Fruit fly (Drosophila melanogaster) whole organism: ENCODE data around the gene Osi21.

ENCODE experiments used
- CG8478 ChIP-seq: fragments of >200 bp; optimal IDR thresholded peaks from 2 replicates; lab custom pipeline; 2018; ENCODE audit warnings: inconsistent platforms
- Dll ChIP-seq: fragments of >200 bp; optimal IDR thresholded peaks from 2 replicates; lab custom pipeline; 2017
- EcR ChIP-seq, 2 experiments: fragments of >200 bp; optimal IDR thresholded peaks; 2 replicates each; lab custom pipeline; 2017; ENCODE audit warnings: missing biosample characterization in 2 of 2, missing genetic modification characterization in 2 of 2, missing genetic modification reagents in 2 of 2
- pan ChIP-seq: fragments of >200 bp; optimal IDR thresholded peaks from 2 replicates; lab custom pipeline; 2017
- usp ChIP-seq: fragments of >200 bp; optimal IDR thresholded peaks from 2 replicates; lab custom pipeline; 2017; ENCODE audit warnings: missing biosample characterization, missing genetic modification characterization, mixed read lengths

DNA sequence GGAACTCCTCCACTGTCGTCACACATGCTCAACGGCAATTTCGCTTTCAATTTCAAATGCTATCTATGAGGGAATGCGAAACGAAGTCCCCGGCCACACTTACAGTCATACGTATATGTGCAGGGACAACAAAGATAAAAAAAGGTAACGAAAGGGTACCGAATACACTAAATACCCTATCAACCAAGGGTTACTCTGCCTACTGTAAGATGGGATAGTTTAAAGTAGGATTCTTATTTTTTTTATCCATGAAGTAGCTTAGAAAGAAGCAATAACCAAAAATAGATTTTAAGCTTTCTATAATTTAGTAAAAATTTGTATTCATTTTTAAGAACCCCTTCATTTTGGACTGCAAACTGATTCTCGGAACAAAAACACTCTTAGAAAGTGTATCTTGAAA is 34.3 kb downstream of the Osi21 start:
- TF ChIP-seq pan (lab: Kevin White, UChicago): no peak
- TF ChIP-seq usp: no peak
- TF ChIP-seq Dll (lab: Kevin White, UChicago): no peak
- no peak for TF ChIP-seq EcR (GFP tag; optimal IDR thresholded peaks at IDR 0.05; lab: Kevin White, UChicago)
- TF ChIP-seq CG8478: no peak
